Worm (Caenorhabditis elegans): ENCODE data around the gene fdgt-2.

The fdgt-2 gene

ce11 chrII:8399997-8400396 lies 17.4 kb upstream of the fdgt-2 start:
- TF ChIP-seq pqm-1 (tag; optimal IDR thresholded peaks at IDR 0.05) (peak; percentile 44), lsy-12 (tag; optimal IDR thresholded peaks at IDR 0.05) (no peak), ztf-4 (tag; optimal IDR thresholded peaks at IDR 0.05) (no peak), elt-2 (tag; optimal IDR thresholded peaks at IDR 0.05) (peak; percentile 61), jun-1 (tag; optimal IDR thresholded peaks at IDR 0.05) (peak; percentile 33)

DNA sequence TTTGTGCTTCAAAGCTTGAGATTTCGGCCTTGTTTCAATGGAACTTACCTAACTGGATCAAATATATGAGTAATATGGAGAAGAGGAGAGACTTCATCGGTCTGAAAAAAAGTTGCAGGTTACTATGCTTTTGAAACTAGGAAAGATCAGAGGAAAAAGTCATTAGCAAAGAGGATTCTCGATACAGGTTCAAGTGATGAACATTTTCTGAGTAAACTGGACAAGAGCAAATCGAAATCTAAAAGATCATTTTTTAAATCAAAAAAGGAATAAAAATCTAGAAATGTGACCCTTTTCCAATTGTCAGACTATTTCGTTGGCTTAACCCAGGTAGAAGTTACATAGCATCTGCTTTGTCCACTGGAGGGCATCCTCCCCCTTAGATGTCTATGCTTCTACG lies 12.7 kb upstream of the fdgt-2 start, which contains the start of gene skpo-1:
Gene skpo-1, minus strand, starts transcription at position 101 of the 400 bp plus-strand sequence.
- TF ChIP-seq snpc-4 (tag; optimal IDR thresholded peaks at IDR 0.05) (no peak), nhr-25 (tag; optimal IDR thresholded peaks at IDR 0.05) (no peak), pqm-1 (tag; optimal IDR thresholded peaks at IDR 0.05) (no peak), egl-5 (tag; optimal IDR thresholded peaks at IDR 0.05) (no peak), elt-2 (tag; optimal IDR thresholded peaks at IDR 0.05) (no peak), ztf-11 (tag; optimal IDR thresholded peaks at IDR 0.05) (no peak), ztf-4 (tag; optimal IDR thresholded peaks at IDR 0.05) (no peak), nhr-237 (tag; optimal IDR thresholded peaks at IDR 0.05) (no peak), nhr-28 (tag; optimal IDR thresholded peaks at IDR 0.05) (no peak), lin-39 (tag; optimal IDR thresholded peaks at IDR 0.05) (no peak), lsy-12 (tag; optimal IDR thresholded peaks at IDR 0.05) (no peak), nhr-12 (tag; optimal IDR thresholded peaks at IDR 0.05) (no peak), skn-1 (tag; optimal IDR thresholded peaks at IDR 0.05) (no peak), egl-27 (tag; optimal IDR thresholded peaks at IDR 0.05) (no peak)

- TF ChIP-seq nhr-77 (tag; optimal IDR thresholded peaks at IDR 0.05) (no peak), snpc-4 (tag; optimal IDR thresholded peaks at IDR 0.05) (no peak)
Observed at ce11 chrII:8405303-8405702, 12.1 kb upstream of the fdgt-2 start, which contains the start of gene ubc-24. ubc-24 (plus strand) TSS chrII:8405603.

DNA sequence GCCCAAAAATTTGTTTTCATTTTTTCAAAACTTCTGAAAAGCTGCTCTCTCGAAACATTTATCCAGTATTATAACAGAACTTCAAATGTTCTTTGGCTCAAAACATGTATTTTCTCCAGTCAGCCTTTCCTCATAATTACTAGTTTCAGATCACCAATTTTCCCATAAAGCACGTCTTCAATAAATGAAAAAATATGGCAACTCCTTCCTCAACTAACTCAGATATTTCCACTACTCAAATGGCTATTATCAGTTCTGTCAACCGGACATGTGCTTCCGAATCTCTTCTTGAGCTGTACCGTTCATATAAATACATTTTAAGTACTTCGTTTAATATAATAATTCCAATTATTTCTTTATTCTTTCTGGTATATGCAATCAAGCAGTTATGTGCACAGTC lies 9.9 kb upstream of the fdgt-2 start, which contains the start of gene sra-13:
Gene sra-13, plus strand, starts transcription at position 195 of the 400 bp plus-strand sequence.
- no peak for TF ChIP-seq nhr-76 (tag; optimal IDR thresholded peaks at IDR 0.05)
- TF ChIP-seq fkh-10 (GFP tag; optimal IDR thresholded peaks at IDR 0.05) = no peak

DNA sequence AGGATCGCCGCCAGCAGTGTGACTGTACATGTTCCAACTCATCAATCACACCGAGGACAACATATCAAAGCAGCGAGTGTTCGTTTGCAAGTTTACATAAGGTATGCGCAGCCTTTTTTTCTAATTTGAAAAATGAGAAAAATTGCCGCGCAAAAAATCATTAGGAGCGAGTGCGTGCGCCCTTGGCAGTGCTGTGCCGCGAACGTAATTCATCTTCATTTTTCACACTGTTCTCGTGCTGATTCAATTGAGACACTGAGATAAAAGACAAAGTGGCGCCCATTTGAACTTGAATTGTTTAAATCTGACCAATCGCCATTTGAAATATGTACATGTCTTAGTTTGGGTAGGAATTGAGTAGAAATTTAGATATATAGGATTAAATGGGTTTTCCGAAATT lies 7.9 kb upstream of the fdgt-2 start:
- peak; percentile 50 for TF ChIP-seq nhr-25 (tag; optimal IDR thresholded peaks at IDR 0.05)
- peak; percentile 64 for TF ChIP-seq lin-39 (tag; optimal IDR thresholded peaks at IDR 0.05)
- TF ChIP-seq nfya-1 (tag; optimal IDR thresholded peaks at IDR 0.05; ENCODE audit: insufficient read depth) = no peak

- TF ChIP-seq tbx-2 (tag; optimal IDR thresholded peaks at IDR 0.05) = no peak
- TF ChIP-seq sea-2 (GFP tag; optimal IDR thresholded peaks at IDR 0.05) = no peak
- TF ChIP-seq unc-62 (GFP tag; optimal IDR thresholded peaks at IDR 0.05) = no peak
- TF ChIP-seq nhr-237 (tag; optimal IDR thresholded peaks at IDR 0.05) = no peak
- TF ChIP-seq ama-1 (optimal IDR thresholded peaks at IDR 0.05) = no peak
Observed at ce11 chrII:8411002-8411401, 6.4 kb upstream of the fdgt-2 start.

DNA sequence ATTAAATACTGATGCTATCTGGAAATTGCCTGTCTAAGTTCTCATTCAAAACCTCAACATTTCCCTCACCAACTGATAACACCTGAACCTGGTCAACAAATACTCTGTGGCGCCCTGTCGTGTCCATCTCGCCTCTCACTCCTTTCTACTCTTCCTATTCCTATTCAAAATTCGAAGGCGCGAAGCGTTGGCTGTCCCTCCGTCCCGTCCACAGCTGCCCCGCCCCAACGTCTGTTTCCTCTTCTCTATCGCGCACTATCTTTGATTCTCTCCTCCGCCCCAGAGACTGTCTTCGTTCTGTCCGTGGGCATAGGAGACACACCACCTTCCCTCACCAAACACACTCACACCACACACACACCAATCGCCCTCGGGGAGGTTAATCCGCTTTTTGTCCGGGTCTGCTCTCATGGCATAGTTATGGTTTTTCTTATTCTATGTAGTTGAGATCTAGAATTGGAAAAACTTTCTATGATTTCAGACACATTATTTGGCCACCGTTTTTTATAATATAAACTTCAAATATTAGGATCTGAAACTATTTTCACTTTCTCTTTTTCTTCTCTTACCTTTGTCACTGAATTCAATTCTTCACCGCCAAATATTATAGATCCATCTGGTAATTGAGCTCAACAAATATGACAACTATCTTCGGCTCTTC lies 5.2 kb upstream of the fdgt-2 start, which contains the start of gene efl-3:
Gene efl-3, plus strand, starts transcription at position 611 of the 661 bp plus-strand sequence.
- TF ChIP-seq elt-1 (tag; optimal IDR thresholded peaks at IDR 0.05) (no peak), pqm-1 (tag; optimal IDR thresholded peaks at IDR 0.05) (peak; percentile 16), elt-2 (tag; optimal IDR thresholded peaks at IDR 0.05) (peak; percentile 37)

- TF ChIP-seq mdl-1 (tag; optimal IDR thresholded peaks at IDR 0.05) (no peak), jun-1 (tag; optimal IDR thresholded peaks at IDR 0.05) (no peak), pqm-1 (tag; optimal IDR thresholded peaks at IDR 0.05) (peak; percentile 70), elt-2 (tag; optimal IDR thresholded peaks at IDR 0.05) (peak; percentile 33), pha-4 (tag; optimal IDR thresholded peaks at IDR 0.05) (peak; percentile 21), R02D3.7 (tag; optimal IDR thresholded peaks at IDR 0.05) (no peak), lsy-12 (tag; optimal IDR thresholded peaks at IDR 0.05) (no peak), nhr-237 (tag; optimal IDR thresholded peaks at IDR 0.05) (no peak)
Observed at ce11 chrII:8412935-8413334, 4.5 kb upstream of the fdgt-2 start.

Data from whole organism, L3 larva.